Fruit fly (Drosophila melanogaster) whole organism, wandering third instar larva: ENCODE results near the gene CG14414.

Source experiments
- Abd-B ChIP-seq: fragments of >200 bp; optimal IDR thresholded peaks from 2 replicates; lab custom pipeline; 2017; ENCODE audit warnings: missing biosample characterization, missing genetic modification characterization
- CG32264 ChIP-seq: fragments of 200-800 bp; sonication (Bioruptor generic); optimal IDR thresholded peaks from 2 replicates; lab custom pipeline; 2016; ENCODE audit warnings: missing biosample characterization, missing genetic modification characterization
- CG9705 ChIP-seq: fragments of 200-800 bp; sonication (Bioruptor generic); optimal IDR thresholded peaks from 2 replicates; lab custom pipeline; 2018; ENCODE audit warnings: missing biosample characterization, mild to moderate bottlenecking, missing genetic modification characterization
- CrebA ChIP-seq: fragments of 200-800 bp; sonication (Bioruptor generic); optimal IDR thresholded peaks from 2 replicates; lab custom pipeline; 2016; ENCODE audit warnings: missing biosample characterization, mild to moderate bottlenecking, missing genetic modification characterization, borderline replicate concordance
- Dfd ChIP-seq: fragments of >200 bp; optimal IDR thresholded peaks from 2 replicates; lab custom pipeline; 2017; ENCODE audit warnings: missing biosample characterization, missing genetic modification characterization
- Dif ChIP-seq: fragments of 200-275, 200-300 bp; sonication (Bioruptor generic); optimal IDR thresholded peaks from 2 replicates; lab custom pipeline; 2018; ENCODE audit warnings: missing biosample characterization, missing genetic modification characterization; ENCODE audit not compliant: partially characterized antibody
- HLH106 ChIP-seq: fragments of 200-800 bp; optimal IDR thresholded peaks from 3 replicates; lab custom pipeline; 2019; ENCODE audit warnings: missing biosample characterization, mild to moderate bottlenecking, missing genetic modification characterization, moderate library complexity
- Hnf4 ChIP-seq: fragments of 200-800 bp; sonication (Bioruptor generic); optimal IDR thresholded peaks from 2 replicates; lab custom pipeline; 2016; ENCODE audit warnings: missing biosample characterization, mild to moderate bottlenecking, missing genetic modification characterization
- Hr78 ChIP-seq: fragments of >200 bp; optimal IDR thresholded peaks from 2 replicates; lab custom pipeline; 2017; ENCODE audit warnings: missing biosample characterization, missing genetic modification characterization
- Hr83 ChIP-seq: fragments of 200-300 bp; sonication (Bioruptor generic); optimal IDR thresholded peaks from 2 replicates; lab custom pipeline; 2016; ENCODE audit warnings: missing biosample characterization, mild to moderate bottlenecking, missing genetic modification characterization, moderate library complexity; ENCODE audit not compliant: poor library complexity, severe bottlenecking
- Jra ChIP-seq: sonication (Bioruptor generic); optimal IDR thresholded peaks from 2 replicates; lab custom pipeline; 2016; ENCODE audit warnings: missing biosample characterization, missing genetic modification characterization
- Myc ChIP-seq: fragments of >200 bp; optimal IDR thresholded peaks from 2 replicates; lab custom pipeline; 2017
- N ChIP-seq: fragments of >200 bp; optimal IDR thresholded peaks from 2 replicates; lab custom pipeline; 2018; ENCODE audit warnings: missing biosample characterization, missing external identifiers, missing genetic modification characterization
- Rel ChIP-seq, 2 experiments: fragments of 200-800 bp; sonication (Bioruptor generic) in 1 of 2; optimal IDR thresholded peaks; 2 replicates in 1 of 2; 3 replicates in 1 of 2; lab custom pipeline; 2016 to 2019; ENCODE audit warnings: mild to moderate bottlenecking in 2 of 2, missing biosample characterization in 2 of 2, missing genetic modification characterization in 2 of 2, moderate library complexity in 1 of 2
- Sp1 ChIP-seq: fragments of 200-800 bp; sonication (Bioruptor generic); optimal IDR thresholded peaks from 3 replicates; lab custom pipeline; 2019; ENCODE audit warnings: missing biosample characterization, mild to moderate bottlenecking, missing genetic modification characterization, moderate library complexity
- Vsx2 ChIP-seq: fragments of 200-300, 225-300 bp; sonication (Bioruptor generic); optimal IDR thresholded peaks from 2 replicates; lab custom pipeline; 2018; ENCODE audit warnings: missing biosample characterization, missing genetic modification characterization; ENCODE audit not compliant: partially characterized antibody
- brk ChIP-seq: fragments of 200-800 bp; sonication (Bioruptor generic); optimal IDR thresholded peaks from 2 replicates; lab custom pipeline; 2016; ENCODE audit warnings: missing biosample characterization, mild to moderate bottlenecking, missing genetic modification characterization
- dmrt93B ChIP-seq: fragments of 200-800 bp; sonication (Bioruptor generic); optimal IDR thresholded peaks from 2 replicates; lab custom pipeline; 2018; ENCODE audit warnings: missing biosample characterization, mild to moderate bottlenecking, missing genetic modification characterization
- dsf ChIP-seq: sonication (Bioruptor generic); optimal IDR thresholded peaks from 2 replicates; lab custom pipeline; 2016; ENCODE audit warnings: missing biosample characterization, missing genetic modification characterization, borderline replicate concordance
- ey ChIP-seq: fragments of 200-800 bp; sonication (Bioruptor generic); optimal IDR thresholded peaks from 2 replicates; lab custom pipeline; 2016; ENCODE audit warnings: missing biosample characterization, missing genetic modification characterization
- fru ChIP-seq: fragments of 200-800 bp; sonication (Bioruptor generic); optimal IDR thresholded peaks from 3 replicates; lab custom pipeline; 2016; ENCODE audit warnings: missing biosample characterization, mild to moderate bottlenecking, missing genetic modification characterization
- h ChIP-seq: fragments of 200-800 bp; sonication (Bioruptor generic); optimal IDR thresholded peaks from 3 replicates; lab custom pipeline; 2016; ENCODE audit warnings: missing biosample characterization, mild to moderate bottlenecking, missing genetic modification characterization
- lola ChIP-seq: fragments of >200 bp; optimal IDR thresholded peaks from 2 replicates; lab custom pipeline; 2017; ENCODE audit warnings: missing biosample characterization, missing genetic modification characterization
- pan ChIP-seq: fragments of >200 bp; optimal IDR thresholded peaks from 2 replicates; lab custom pipeline; 2017
- psq ChIP-seq: fragments of 200-800 bp; sonication (Bioruptor generic); optimal IDR thresholded peaks from 3 replicates; lab custom pipeline; 2017; ENCODE audit warnings: missing biosample characterization, mild to moderate bottlenecking, missing genetic modification characterization, moderate library complexity
- sage ChIP-seq: fragments of 200-800 bp; sonication (Bioruptor generic); optimal IDR thresholded peaks from 2 replicates; lab custom pipeline; 2016; ENCODE audit warnings: missing biosample characterization, mild to moderate bottlenecking, missing genetic modification characterization
- sv ChIP-seq: fragments of 200-800 bp; sonication (Bioruptor generic); optimal IDR thresholded peaks from 3 replicates; lab custom pipeline; 2016; ENCODE audit warnings: missing biosample characterization, missing genetic modification characterization
- tai ChIP-seq: sonication (Bioruptor generic); optimal IDR thresholded peaks from 2 replicates; lab custom pipeline; 2016; ENCODE audit warnings: missing biosample characterization, missing genetic modification characterization
- woc ChIP-seq: sonication (Bioruptor generic); optimal IDR thresholded peaks from 2 replicates; lab custom pipeline; 2016; ENCODE audit warnings: missing biosample characterization, mild to moderate bottlenecking, missing genetic modification characterization

Gene CG14414

DNA sequence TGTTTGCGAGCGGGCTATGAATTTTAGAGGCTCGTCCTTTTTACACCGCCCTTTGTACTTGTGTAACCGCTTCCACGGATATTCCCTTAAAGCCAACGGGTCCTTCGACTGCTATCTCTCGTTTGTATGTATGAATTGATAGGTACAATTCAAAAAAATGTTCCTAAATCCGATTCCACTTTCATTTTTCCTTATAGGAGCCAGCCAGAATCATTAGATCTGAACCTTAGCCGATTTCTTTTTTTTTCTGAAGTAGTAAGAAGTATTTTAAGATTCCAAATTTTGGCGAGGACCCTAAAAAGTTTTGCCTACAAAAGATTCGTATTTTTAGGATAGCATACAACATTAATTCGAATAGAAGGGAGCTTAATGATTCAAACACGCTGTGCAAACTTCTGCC is 18.3 kb downstream of the CG14414 start:
- TF ChIP-seq dsf (no peak), h (GFP tag; lab: Kevin White, UChicago) (no peak), brk (no peak), Sp1 (GFP tag; lab: Kevin White, UChicago) (no peak), CrebA (no peak)

DNA sequence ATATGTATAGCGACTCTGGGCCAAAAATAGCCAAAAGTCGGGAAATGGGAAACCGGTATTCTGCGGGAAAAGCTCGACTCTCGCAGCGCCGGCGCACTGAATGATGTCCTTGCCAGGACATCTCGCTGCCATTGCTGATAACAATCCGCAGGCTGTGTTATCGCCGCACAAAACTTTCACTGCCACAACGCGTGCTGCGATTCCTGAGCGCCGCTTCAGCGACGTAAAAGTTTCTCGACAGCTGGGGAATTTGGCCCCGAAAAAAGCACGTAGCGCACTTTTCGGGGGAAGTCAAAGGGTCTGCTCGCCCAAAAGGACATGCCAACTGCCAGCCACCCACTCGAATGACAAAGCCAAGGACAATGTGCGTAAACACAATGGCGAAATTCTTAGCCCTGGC is 19.0 kb downstream of the CG14414 start:
- TF ChIP-seq dmrt93B (GFP tag; lab: Kevin White, UChicago) (no peak), fru (no peak), Hr83 (GFP tag; lab: Kevin White, UChicago) (no peak), brk (no peak), Sp1 (GFP tag; lab: Kevin White, UChicago) (no peak), Myc (no peak), CG32264 (no peak), Abd-B (no peak), Dif (no peak), dsf (no peak)

DNA sequence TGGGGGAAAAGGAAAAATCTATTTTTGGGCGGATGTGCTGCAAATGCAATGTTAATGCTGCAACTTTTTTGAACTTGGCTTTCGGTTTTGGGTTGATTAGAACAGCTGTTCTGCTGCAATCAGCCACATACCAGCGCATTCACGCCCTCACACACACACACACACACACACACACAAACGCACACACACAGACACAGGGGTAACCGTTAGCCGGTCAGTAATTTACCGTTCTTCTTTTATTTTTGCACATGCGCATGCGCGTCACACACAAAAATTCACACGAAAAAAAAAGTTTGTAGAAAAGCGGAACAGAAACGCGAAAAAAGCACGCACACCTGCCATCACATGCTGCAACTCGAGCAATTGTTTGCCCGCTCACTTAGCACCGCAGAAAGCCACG is 21.5 kb downstream of the CG14414 start:
- TF ChIP-seq CG9705 (GFP tag; lab: Kevin White, UChicago) (no peak), Dfd (GFP tag; lab: Kevin White, UChicago) (peak; percentile 54)

DNA sequence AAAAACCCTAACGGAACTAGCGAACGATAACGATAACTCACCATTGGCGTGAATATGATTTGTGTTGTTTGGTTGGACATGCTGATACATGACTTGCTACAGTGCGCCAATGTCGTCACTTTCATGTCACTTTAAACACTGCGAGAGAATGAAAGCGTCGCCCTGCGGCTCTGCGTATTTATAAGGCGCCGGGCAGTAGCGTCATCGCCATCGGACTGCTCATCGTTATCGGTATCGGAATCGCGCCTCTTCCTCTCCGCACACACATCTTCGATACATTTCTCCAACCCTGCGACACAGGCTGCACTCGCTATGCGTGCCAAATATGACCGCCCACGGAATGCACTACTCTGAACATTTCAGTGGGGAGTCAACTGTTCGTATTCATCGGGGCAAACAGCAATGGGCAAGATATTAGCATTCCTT is 22.0 kb downstream of the CG14414 start, which contains the start of gene sbm:
sbm (minus strand) TSS at position 160 of the 426 bp plus-strand sequence.
- TF ChIP-seq CG32264: no peak
- no peak for TF ChIP-seq Dif
- no peak for TF ChIP-seq CrebA
- TF ChIP-seq woc: peak; percentile 27
- TF ChIP-seq, all 38 proteins: peak for 1

DNA sequence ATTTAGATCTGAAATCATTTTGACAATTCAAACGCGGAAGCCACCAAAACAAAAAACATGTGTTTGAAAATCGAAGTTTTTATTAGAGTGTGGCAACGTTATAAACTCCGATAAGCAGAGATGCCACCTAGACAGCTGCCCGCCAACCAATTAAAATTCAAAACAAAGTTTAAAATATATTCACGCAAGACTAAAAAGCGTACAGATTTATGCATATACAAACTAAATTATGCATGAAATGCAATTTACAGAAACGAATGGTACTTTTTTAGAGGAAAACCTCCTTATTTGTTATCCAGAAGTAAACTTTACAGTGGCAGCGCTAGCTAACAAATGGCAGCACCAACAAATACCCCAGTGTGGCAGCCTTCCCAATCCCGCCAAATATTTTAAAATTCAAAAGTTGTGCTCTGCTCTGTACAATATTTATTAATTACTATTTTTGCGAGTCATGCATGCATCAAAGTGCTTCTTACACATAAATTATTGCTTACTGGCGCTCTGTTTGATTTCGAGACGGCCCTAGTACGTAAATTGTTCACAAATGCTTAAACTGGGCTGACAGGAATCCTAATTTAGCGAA is 23.3 kb downstream of the CG14414 start:
- TF ChIP-seq Myc (peak; percentile 7), N (GFP tag; lab: Kevin White, UChicago) (no peak)
- TF ChIP-seq, all 38 proteins: peak for 1

DNA sequence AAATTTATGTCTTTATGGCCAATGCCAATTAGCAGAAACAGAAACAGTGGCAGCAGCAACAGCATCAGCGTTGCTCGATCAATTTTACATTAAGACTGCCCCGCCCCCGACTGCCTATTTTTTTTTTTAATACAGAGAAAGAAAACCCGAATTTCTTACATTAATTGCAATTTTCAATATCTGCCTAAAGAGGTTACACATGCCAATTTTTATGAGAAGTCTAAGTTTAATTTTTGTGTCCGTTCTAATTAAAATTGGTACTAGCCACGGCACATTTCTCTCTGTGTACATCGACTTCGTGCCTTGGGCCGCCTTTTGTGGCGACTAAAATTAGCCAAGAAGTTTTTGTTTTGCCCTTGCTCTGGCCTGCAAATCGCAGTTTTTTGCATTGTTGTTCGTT is 26.5 kb downstream of the CG14414 start:
- no peak for TF ChIP-seq lola
- TF ChIP-seq psq (GFP tag; lab: Kevin White, UChicago): no peak
- TF ChIP-seq HLH106 (tag; lab: Kevin White, UChicago): no peak
- TF ChIP-seq Hnf4 (GFP tag; lab: Kevin White, UChicago): no peak
- no peak for TF ChIP-seq ey (GFP tag; lab: Kevin White, UChicago)
- no peak for TF ChIP-seq CG9705 (GFP tag; lab: Kevin White, UChicago)
- no peak for TF ChIP-seq Hr78 (GFP tag; lab: Kevin White, UChicago)
- no peak for TF ChIP-seq Jra (GFP tag; lab: Kevin White, UChicago)
- TF ChIP-seq dsf: no peak
- TF ChIP-seq sv (GFP tag; lab: Kevin White, UChicago): no peak
- TF ChIP-seq tai: no peak
- no peak for TF ChIP-seq sage (GFP tag; lab: Kevin White, UChicago)
- no peak for TF ChIP-seq Dfd (GFP tag; lab: Kevin White, UChicago)
- no peak for TF ChIP-seq Vsx2 (GFP tag; lab: Kevin White, UChicago)
- TF ChIP-seq, all 38 proteins: peak for 0

DNA sequence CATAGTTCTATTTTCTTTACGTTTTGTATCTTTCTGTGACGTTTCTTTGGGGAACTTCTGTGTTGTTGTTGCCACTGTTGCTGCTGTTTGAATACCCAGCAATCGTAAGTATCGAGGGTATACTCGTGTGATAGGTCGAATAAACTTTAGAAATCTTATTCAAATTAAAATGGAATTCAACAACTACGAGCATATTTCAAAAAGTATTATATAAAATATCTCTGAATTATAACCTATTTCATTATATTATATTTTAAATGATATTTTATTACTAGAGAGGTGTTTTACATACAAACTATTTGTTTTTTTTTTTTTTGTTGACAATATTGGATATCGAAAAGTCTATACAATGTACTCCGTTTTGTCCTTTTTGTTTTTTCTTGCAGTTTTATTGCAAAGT is 28.8 kb downstream of the CG14414 start:
- no peak for TF ChIP-seq Rel (GFP tag; optimal IDR thresholded peaks at IDR 0.05; lab: Kevin White, UChicago)
- no peak for TF ChIP-seq Rel (tag; optimal IDR thresholded peaks at IDR 0.05; lab: Kevin White, UChicago)
- no peak for TF ChIP-seq Myc
- no peak for TF ChIP-seq fru
- TF ChIP-seq Hr83 (GFP tag; lab: Kevin White, UChicago): no peak
- TF ChIP-seq woc: no peak
- no peak for TF ChIP-seq Hnf4 (GFP tag; lab: Kevin White, UChicago)
- TF ChIP-seq tai: no peak
- no peak for TF ChIP-seq Jra (GFP tag; lab: Kevin White, UChicago)
- no peak for TF ChIP-seq pan (lab: Kevin White, UChicago)
- no peak for TF ChIP-seq Sp1 (GFP tag; lab: Kevin White, UChicago)
